Fruit fly (Drosophila melanogaster) whole organism, wandering third instar larva: Measurements from ENCODE around the gene sty.

Source experiments
- Abd-B ChIP-seq: fragments of >200 bp; optimal IDR thresholded peaks from 2 replicates; lab custom pipeline; 2017; ENCODE audit warnings: missing biosample characterization, missing genetic modification characterization
- CG32264 ChIP-seq: fragments of 200-800 bp; sonication (Bioruptor generic); optimal IDR thresholded peaks from 2 replicates; lab custom pipeline; 2016; ENCODE audit warnings: missing biosample characterization, missing genetic modification characterization
- CG9705 ChIP-seq: fragments of 200-800 bp; sonication (Bioruptor generic); optimal IDR thresholded peaks from 2 replicates; lab custom pipeline; 2018; ENCODE audit warnings: missing biosample characterization, mild to moderate bottlenecking, missing genetic modification characterization
- CrebA ChIP-seq: fragments of 200-800 bp; sonication (Bioruptor generic); optimal IDR thresholded peaks from 2 replicates; lab custom pipeline; 2016; ENCODE audit warnings: missing biosample characterization, mild to moderate bottlenecking, missing genetic modification characterization, borderline replicate concordance
- Dif ChIP-seq: fragments of 200-275, 200-300 bp; sonication (Bioruptor generic); optimal IDR thresholded peaks from 2 replicates; lab custom pipeline; 2018; ENCODE audit warnings: missing biosample characterization, missing genetic modification characterization; ENCODE audit not compliant: partially characterized antibody
- GATAd ChIP-seq: sonication (Bioruptor generic); optimal IDR thresholded peaks from 2 replicates; lab custom pipeline; 2016; ENCODE audit warnings: missing biosample characterization, missing genetic modification characterization
- HLH106 ChIP-seq: fragments of 200-800 bp; optimal IDR thresholded peaks from 3 replicates; lab custom pipeline; 2019; ENCODE audit warnings: missing biosample characterization, mild to moderate bottlenecking, missing genetic modification characterization, moderate library complexity
- Hnf4 ChIP-seq: fragments of 200-800 bp; sonication (Bioruptor generic); optimal IDR thresholded peaks from 2 replicates; lab custom pipeline; 2016; ENCODE audit warnings: missing biosample characterization, mild to moderate bottlenecking, missing genetic modification characterization
- Hr78 ChIP-seq: fragments of >200 bp; optimal IDR thresholded peaks from 2 replicates; lab custom pipeline; 2017; ENCODE audit warnings: missing biosample characterization, missing genetic modification characterization
- Hr83 ChIP-seq: fragments of 200-300 bp; sonication (Bioruptor generic); optimal IDR thresholded peaks from 2 replicates; lab custom pipeline; 2016; ENCODE audit warnings: missing biosample characterization, mild to moderate bottlenecking, missing genetic modification characterization, moderate library complexity; ENCODE audit not compliant: poor library complexity, severe bottlenecking
- Jra ChIP-seq: sonication (Bioruptor generic); optimal IDR thresholded peaks from 2 replicates; lab custom pipeline; 2016; ENCODE audit warnings: missing biosample characterization, missing genetic modification characterization
- Mio ChIP-seq: sonication (Bioruptor generic); optimal IDR thresholded peaks from 2 replicates; lab custom pipeline; 2016; ENCODE audit warnings: missing biosample characterization, missing genetic modification characterization
- Myc ChIP-seq: fragments of >200 bp; optimal IDR thresholded peaks from 2 replicates; lab custom pipeline; 2017
- N ChIP-seq: fragments of >200 bp; optimal IDR thresholded peaks from 2 replicates; lab custom pipeline; 2018; ENCODE audit warnings: missing biosample characterization, missing external identifiers, missing genetic modification characterization
- OdsH ChIP-seq: fragments of 200-800 bp; sonication (Bioruptor generic); optimal IDR thresholded peaks from 2 replicates; lab custom pipeline; 2016; ENCODE audit warnings: missing biosample characterization, mild to moderate bottlenecking, missing genetic modification characterization
- Rel ChIP-seq, 2 experiments: fragments of 200-800 bp; sonication (Bioruptor generic) in 1 of 2; optimal IDR thresholded peaks; 2 replicates in 1 of 2; 3 replicates in 1 of 2; lab custom pipeline; 2016 to 2019; ENCODE audit warnings: mild to moderate bottlenecking in 2 of 2, missing biosample characterization in 2 of 2, missing genetic modification characterization in 2 of 2, moderate library complexity in 1 of 2
- Sp1 ChIP-seq: fragments of 200-800 bp; sonication (Bioruptor generic); optimal IDR thresholded peaks from 3 replicates; lab custom pipeline; 2019; ENCODE audit warnings: missing biosample characterization, mild to moderate bottlenecking, missing genetic modification characterization, moderate library complexity
- Vsx2 ChIP-seq: fragments of 200-300, 225-300 bp; sonication (Bioruptor generic); optimal IDR thresholded peaks from 2 replicates; lab custom pipeline; 2018; ENCODE audit warnings: missing biosample characterization, missing genetic modification characterization; ENCODE audit not compliant: partially characterized antibody
- br ChIP-seq: fragments of 200-800 bp; sonication (Bioruptor generic); optimal IDR thresholded peaks from 2 replicates; lab custom pipeline; 2016; ENCODE audit warnings: missing biosample characterization, missing genetic modification characterization
- brk ChIP-seq: fragments of 200-800 bp; sonication (Bioruptor generic); optimal IDR thresholded peaks from 2 replicates; lab custom pipeline; 2016; ENCODE audit warnings: missing biosample characterization, mild to moderate bottlenecking, missing genetic modification characterization
- dsf ChIP-seq: sonication (Bioruptor generic); optimal IDR thresholded peaks from 2 replicates; lab custom pipeline; 2016; ENCODE audit warnings: missing biosample characterization, missing genetic modification characterization, borderline replicate concordance
- ey ChIP-seq: fragments of 200-800 bp; sonication (Bioruptor generic); optimal IDR thresholded peaks from 2 replicates; lab custom pipeline; 2016; ENCODE audit warnings: missing biosample characterization, missing genetic modification characterization
- foxo ChIP-seq, 2 experiments: fragments of 200-800 bp; sonication (Bioruptor generic); optimal IDR thresholded peaks; 2 replicates in 1 of 2; 3 replicates in 1 of 2; lab custom pipeline; 2016 to 2017; ENCODE audit warnings: missing biosample characterization in 2 of 2, missing genetic modification characterization in 2 of 2
- fru ChIP-seq: fragments of 200-800 bp; sonication (Bioruptor generic); optimal IDR thresholded peaks from 3 replicates; lab custom pipeline; 2016; ENCODE audit warnings: missing biosample characterization, mild to moderate bottlenecking, missing genetic modification characterization
- h ChIP-seq: fragments of 200-800 bp; sonication (Bioruptor generic); optimal IDR thresholded peaks from 3 replicates; lab custom pipeline; 2016; ENCODE audit warnings: missing biosample characterization, mild to moderate bottlenecking, missing genetic modification characterization
- jim ChIP-seq: fragments of 175-275, 200-325 bp; sonication (Bioruptor generic); optimal IDR thresholded peaks from 2 replicates; lab custom pipeline; 2016; ENCODE audit warnings: missing biosample characterization, mild to moderate bottlenecking, missing genetic modification characterization
- lola ChIP-seq: fragments of >200 bp; optimal IDR thresholded peaks from 2 replicates; lab custom pipeline; 2017; ENCODE audit warnings: missing biosample characterization, missing genetic modification characterization
- psq ChIP-seq: fragments of 200-800 bp; sonication (Bioruptor generic); optimal IDR thresholded peaks from 3 replicates; lab custom pipeline; 2017; ENCODE audit warnings: missing biosample characterization, mild to moderate bottlenecking, missing genetic modification characterization, moderate library complexity
- rgr ChIP-seq: fragments of 200-800 bp; sonication (Bioruptor generic); optimal IDR thresholded peaks from 3 replicates; lab custom pipeline; 2016; ENCODE audit warnings: missing biosample characterization, mild to moderate bottlenecking, missing genetic modification characterization
- sage ChIP-seq: fragments of 200-800 bp; sonication (Bioruptor generic); optimal IDR thresholded peaks from 2 replicates; lab custom pipeline; 2016; ENCODE audit warnings: missing biosample characterization, mild to moderate bottlenecking, missing genetic modification characterization
- tai ChIP-seq: sonication (Bioruptor generic); optimal IDR thresholded peaks from 2 replicates; lab custom pipeline; 2016; ENCODE audit warnings: missing biosample characterization, missing genetic modification characterization
- usp ChIP-seq: fragments of >200 bp; optimal IDR thresholded peaks from 2 replicates; lab custom pipeline; 2017; ENCODE audit warnings: missing biosample characterization, missing genetic modification characterization
- woc ChIP-seq: sonication (Bioruptor generic); optimal IDR thresholded peaks from 2 replicates; lab custom pipeline; 2016; ENCODE audit warnings: missing biosample characterization, mild to moderate bottlenecking, missing genetic modification characterization

Gene sty

dm6 chr3L:3417120-3417519 lies 7.6 kb downstream of the sty start:
- TF ChIP-seq usp (GFP tag; lab: Kevin White, UChicago) (no peak), sage (GFP tag; lab: Kevin White, UChicago) (peak; percentile 57), Sp1 (GFP tag; lab: Kevin White, UChicago) (no peak), OdsH (GFP tag; lab: Kevin White, UChicago) (no peak), CrebA (GFP tag; lab: Kevin White, UChicago) (peak; percentile 49), br (GFP tag; lab: Kevin White, UChicago) (no peak), Hr83 (GFP tag; lab: Kevin White, UChicago) (peak; percentile 34), psq (no peak), h (GFP tag; lab: Kevin White, UChicago) (peak; percentile 13), fru (no peak), CG32264 (GFP tag; lab: Kevin White, UChicago) (no peak), ey (no peak), Hnf4 (no peak), HLH106 (tag; lab: Kevin White, UChicago) (no peak), Jra (GFP tag; lab: Kevin White, UChicago) (no peak), tai (GFP tag; lab: Kevin White, UChicago) (no peak), dsf (GFP tag; lab: Kevin White, UChicago) (no peak), CG9705 (GFP tag; lab: Kevin White, UChicago) (no peak), jim (GFP tag; lab: Kevin White, UChicago) (no peak), Rel (GFP tag; optimal IDR thresholded peaks at IDR 0.05; lab: Kevin White, UChicago) (no peak), Rel (tag; optimal IDR thresholded peaks at IDR 0.05; lab: Kevin White, UChicago) (peak; percentile 36), foxo (GFP tag; optimal IDR thresholded peaks at IDR 0.05; lab: Kevin White, UChicago) (no peak), Mio (GFP tag; lab: Kevin White, UChicago) (no peak), Vsx2 (GFP tag; lab: Kevin White, UChicago) (no peak), Myc (lab: Kevin White, UChicago) (no peak), Hr78 (GFP tag; lab: Kevin White, UChicago) (peak; percentile 13), woc (GFP tag; lab: Kevin White, UChicago) (no peak), rgr (peak; percentile 26), Dif (GFP tag; lab: Kevin White, UChicago) (no peak), N (GFP tag; lab: Kevin White, UChicago) (peak; percentile 64), lola (GFP tag; lab: Kevin White, UChicago) (no peak), Abd-B (GFP tag; lab: Kevin White, UChicago) (no peak), brk (peak; percentile 26)

DNA sequence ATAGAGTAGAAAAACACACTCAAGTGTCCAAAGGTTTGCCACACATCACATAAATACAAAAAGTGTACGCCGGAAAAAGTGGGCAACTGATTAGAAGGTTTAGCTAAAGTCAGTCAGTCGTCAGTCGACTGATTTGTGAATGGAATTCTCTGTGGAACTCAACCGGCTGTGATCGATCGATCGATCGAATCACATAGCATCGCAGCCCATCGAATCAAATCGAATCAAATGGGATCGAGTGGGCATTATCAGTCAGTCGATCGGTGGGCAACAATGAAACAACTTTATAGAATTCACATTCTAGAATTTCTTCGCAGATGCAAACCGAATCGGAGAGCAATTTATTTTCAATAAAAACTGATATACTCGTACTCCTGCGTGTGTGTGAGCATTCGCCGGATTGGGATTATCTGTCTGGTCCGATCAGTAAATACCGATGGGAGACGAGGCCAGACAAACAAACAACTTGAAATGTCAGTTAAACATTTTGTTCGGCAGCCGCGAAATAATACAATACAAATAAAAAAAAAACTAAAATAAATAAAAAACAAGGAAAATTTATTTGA lies 9.0 kb downstream of the sty start:
- TF ChIP-seq Rel (GFP tag; optimal IDR thresholded peaks at IDR 0.05; lab: Kevin White, UChicago) (no peak), Rel (tag; optimal IDR thresholded peaks at IDR 0.05; lab: Kevin White, UChicago) (no peak), Hr78 (GFP tag; lab: Kevin White, UChicago) (no peak)

DNA sequence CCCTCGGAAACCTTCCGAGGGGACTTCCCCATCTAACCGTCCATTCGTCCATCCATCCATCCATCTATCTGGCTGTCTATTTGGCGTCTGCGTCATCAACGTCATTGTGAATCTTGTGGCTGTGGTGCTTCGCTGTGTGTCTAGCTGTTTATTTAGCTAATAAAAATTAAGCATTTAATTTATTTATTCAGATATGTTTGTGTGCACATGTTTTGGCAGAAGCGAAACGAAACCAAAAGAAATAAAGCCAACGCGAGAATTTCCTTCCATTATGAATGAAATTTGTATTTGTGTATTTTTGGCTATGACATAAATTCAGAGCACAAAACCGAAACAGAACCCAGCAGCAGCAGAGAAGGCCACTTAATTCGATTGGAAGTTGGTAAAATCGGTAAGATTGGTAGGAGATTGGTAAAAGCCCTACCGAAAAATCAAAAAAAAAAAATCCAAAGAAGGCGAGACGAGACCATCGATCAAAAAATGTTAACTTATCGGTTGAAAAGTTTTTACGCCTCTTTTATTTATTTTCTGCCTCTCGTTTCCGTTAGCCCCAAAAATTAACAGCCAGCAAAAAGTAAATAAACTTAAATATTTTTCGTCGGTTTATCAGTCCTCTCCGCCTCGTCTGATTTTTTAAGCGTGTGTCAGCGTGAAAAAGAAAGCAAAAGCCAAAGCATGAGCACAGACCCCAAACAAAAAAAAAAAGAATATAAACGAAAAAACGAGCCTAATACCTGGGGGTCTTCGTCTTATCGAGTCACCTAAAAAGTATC lies 9.8 kb downstream of the sty start:
- TF ChIP-seq tai (GFP tag; lab: Kevin White, UChicago): peak; percentile 54
- no peak for TF ChIP-seq Vsx2 (GFP tag; lab: Kevin White, UChicago)

DNA sequence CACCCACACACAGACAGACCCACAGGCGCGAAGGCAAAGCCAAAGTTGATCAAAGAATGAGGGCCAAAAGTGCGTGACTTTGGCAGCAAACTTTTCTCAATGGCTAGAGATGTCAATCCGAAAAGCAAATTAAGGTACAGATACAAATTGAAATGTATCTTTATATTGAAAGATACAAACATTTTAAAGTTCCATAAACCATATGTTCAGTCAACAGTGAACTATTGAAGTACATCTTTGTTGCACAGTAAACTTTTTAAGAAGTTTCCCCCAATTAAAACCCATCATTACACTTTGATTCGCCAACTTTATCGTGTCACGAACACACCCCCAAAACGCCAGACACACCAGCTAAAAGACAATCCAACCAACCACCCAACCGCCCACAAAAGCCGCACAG lies 13.0 kb downstream of the sty start:
- TF ChIP-seq Hr83 (GFP tag; lab: Kevin White, UChicago) (no peak), GATAd (GFP tag; lab: Kevin White, UChicago) (no peak), woc (GFP tag; lab: Kevin White, UChicago) (no peak), OdsH (GFP tag; lab: Kevin White, UChicago) (no peak), rgr (no peak), lola (GFP tag; lab: Kevin White, UChicago) (no peak), Sp1 (GFP tag; lab: Kevin White, UChicago) (no peak), Hr78 (GFP tag; lab: Kevin White, UChicago) (no peak), Abd-B (GFP tag; lab: Kevin White, UChicago) (no peak), brk (no peak), foxo (GFP tag; optimal IDR thresholded peaks at IDR 0.05; lab: Kevin White, UChicago) (no peak), dsf (GFP tag; lab: Kevin White, UChicago) (no peak), Dif (GFP tag; lab: Kevin White, UChicago) (no peak), br (GFP tag; lab: Kevin White, UChicago) (no peak), Mio (GFP tag; lab: Kevin White, UChicago) (no peak)
